Worm (Caenorhabditis elegans) whole organism, early embryonic: ENCODE measurements around the gene nfya-1.

Experiments used
- B0310.2 ChIP-seq: sonication (generic microtip); optimal IDR thresholded peaks from 2 replicates; lab custom pipeline; 2016; ENCODE audit warnings: mild to moderate bottlenecking, missing genetic modification characterization, missing compliant biosample characterization
- F13C5.2 ChIP-seq: sonication (generic microtip); optimal IDR thresholded peaks from 2 replicates; lab custom pipeline; 2017; ENCODE audit warnings: mild to moderate bottlenecking, missing genetic modification characterization, inconsistent platforms, missing compliant biosample characterization
- aly-1 ChIP-seq: sonication (generic microtip); optimal IDR thresholded peaks from 2 replicates; lab custom pipeline; 2016; ENCODE audit warnings: missing genetic modification characterization, missing compliant biosample characterization
- ama-1 ChIP-seq: fragments of 150-350 bp; optimal IDR thresholded peaks from 2 replicates; lab custom pipeline; 2014
- ceh-13 ChIP-seq: fragments of 200-800 bp; sonication (Bioruptor generic); optimal IDR thresholded peaks from 2 replicates; lab custom pipeline; 2018; ENCODE audit warnings: mild to moderate bottlenecking, missing genetic modification characterization, missing compliant biosample characterization
- ceh-36 ChIP-seq: sonication (generic microtip); optimal IDR thresholded peaks from 2 replicates; lab custom pipeline; 2016; ENCODE audit warnings: missing genetic modification characterization, inconsistent platforms, missing compliant biosample characterization
- ets-7 ChIP-seq: sonication (generic microtip); optimal IDR thresholded peaks from 2 replicates; lab custom pipeline; 2016; ENCODE audit warnings: missing genotype, missing genetic modification characterization, missing compliant biosample characterization
- flt-1 ChIP-seq: fragments of 200-800 bp; sonication (Bioruptor generic); IDR thresholded peaks from 2 replicates; pipeline ENCODE4 v1.3.6; 2022; ENCODE audit warnings: missing genetic modification characterization, missing compliant biosample characterization
- hmbx-1 ChIP-seq: sonication (generic microtip); optimal IDR thresholded peaks from 2 replicates; lab custom pipeline; 2016; ENCODE audit warnings: mild to moderate bottlenecking, missing genetic modification characterization, missing compliant biosample characterization
- hmg-4 ChIP-seq: fragments of 200-800 bp; sonication (Bioruptor generic); optimal IDR thresholded peaks from 2 replicates; lab custom pipeline; 2018; ENCODE audit warnings: mild to moderate bottlenecking, missing genetic modification characterization, missing compliant biosample characterization
- hnd-1 ChIP-seq: sonication (generic microtip); optimal IDR thresholded peaks from 2 replicates; lab custom pipeline; 2016; ENCODE audit warnings: missing genetic modification characterization, missing compliant biosample characterization
- pes-1 ChIP-seq: fragments of 200-800 bp; sonication (Bioruptor generic); IDR thresholded peaks from 2 replicates; pipeline ENCODE4 v1.3.6; 2022; ENCODE audit warnings: missing genetic modification reagents, missing genetic modification characterization, missing compliant biosample characterization
- scrt-1 ChIP-seq: fragments of 200-800 bp; sonication (Bioruptor generic); IDR thresholded peaks from 2 replicates; pipeline ENCODE4 v1.3.6; 2022; ENCODE audit warnings: missing genetic modification characterization, missing compliant biosample characterization
- sea-1 ChIP-seq: fragments of 200-800 bp; sonication (Bioruptor generic); conservative IDR thresholded peaks from 2 replicates; pipeline ENCODE4 v1.3.6; 2022; ENCODE audit warnings: missing genetic modification characterization, missing compliant biosample characterization
- tbx-11 ChIP-seq: fragments of 200-800 bp; sonication (Bioruptor generic); IDR thresholded peaks from 2 replicates; pipeline ENCODE4 v1.3.6; 2022; ENCODE audit warnings: missing genetic modification characterization, missing compliant biosample characterization
- tbx-37 ChIP-seq: fragments of 200-800 bp; sonication (Bioruptor generic); conservative IDR thresholded peaks from 2 replicates; pipeline ENCODE4 v1.3.6; 2022; ENCODE audit warnings: missing genetic modification reagents, missing genetic modification characterization, missing compliant biosample characterization
- tra-4 ChIP-seq: sonication (generic microtip); optimal IDR thresholded peaks from 2 replicates; lab custom pipeline; 2017; ENCODE audit warnings: missing genetic modification characterization, missing compliant biosample characterization

The nfya-1 gene

ce11 chrX:11934933-11935332, 11.7 kb downstream of the nfya-1 start:
- TF ChIP-seq hnd-1 (tag; lab: Kevin White, UChicago), result peak; percentile 66
- peak; percentile 90 for TF ChIP-seq pes-1 (GFP tag; lab: Robert Waterston, UW)
- peak; percentile 65 for TF ChIP-seq ceh-36 (tag; lab: Kevin White, UChicago)
- peak; percentile 71 for TF ChIP-seq ceh-13
- no peak for TF ChIP-seq hmbx-1 (tag; lab: Kevin White, UChicago)
- no peak for TF ChIP-seq ama-1 (lab: Kevin White, UChicago)
- peak; percentile 20 for TF ChIP-seq tra-4 (tag; lab: Kevin White, UChicago)
- TF ChIP-seq sea-1 (GFP tag; lab: Robert Waterston, UW), result peak; percentile 88
- peak; percentile 79 for TF ChIP-seq tbx-11 (GFP tag; lab: Robert Waterston, UW)
- peak; percentile 86 for TF ChIP-seq scrt-1 (GFP tag; lab: Robert Waterston, UW)
- TF ChIP-seq ets-7 (tag; lab: Kevin White, UChicago), result no peak
- TF ChIP-seq F13C5.2 (tag; lab: Kevin White, UChicago), result peak; percentile 80
- peak; percentile 78 for TF ChIP-seq tbx-37 (GFP tag; lab: Robert Waterston, UW)
- TF ChIP-seq hmg-4 (GFP tag; lab: Kevin White, UChicago), result peak; percentile 86
- peak; percentile 60 for TF ChIP-seq B0310.2 (tag; lab: Kevin White, UChicago)
- TF ChIP-seq aly-1 (tag; lab: Kevin White, UChicago), result peak; percentile 49
- TF ChIP-seq flt-1 (GFP tag; lab: Robert Waterston, UW), result peak; percentile 83

ce11 chrX:11933547-11933946, 13.1 kb downstream of the nfya-1 start:
- TF ChIP-seq ceh-36 (tag; lab: Kevin White, UChicago), result no peak
- TF ChIP-seq B0310.2 (tag; lab: Kevin White, UChicago), result no peak
- TF ChIP-seq hmg-4 (GFP tag; lab: Kevin White, UChicago), result no peak
- no peak for TF ChIP-seq flt-1 (GFP tag; lab: Robert Waterston, UW)
- no peak for TF ChIP-seq pes-1 (GFP tag; lab: Robert Waterston, UW)
- TF ChIP-seq scrt-1 (GFP tag; lab: Robert Waterston, UW), result no peak
- TF ChIP-seq hnd-1 (tag; lab: Kevin White, UChicago), result no peak
- no peak for TF ChIP-seq F13C5.2 (tag; lab: Kevin White, UChicago)
- TF ChIP-seq aly-1 (tag; lab: Kevin White, UChicago), result no peak
- TF ChIP-seq tra-4 (tag; lab: Kevin White, UChicago), result no peak
- no peak for TF ChIP-seq tbx-37 (GFP tag; lab: Robert Waterston, UW)
- TF ChIP-seq ama-1 (lab: Kevin White, UChicago), result no peak
- TF ChIP-seq ets-7 (tag; lab: Kevin White, UChicago), result no peak
- TF ChIP-seq sea-1 (GFP tag; lab: Robert Waterston, UW), result no peak

ce11 chrX:11931559-11931958, 15.1 kb downstream of the nfya-1 start, which contains the start of gene dot-1.4:
TSS of gene dot-1.4 (minus strand) at chrX:11931659.
- TF ChIP-seq hnd-1 (tag; lab: Kevin White, UChicago), result no peak
- TF ChIP-seq tbx-11 (GFP tag; lab: Robert Waterston, UW), result no peak
- no peak for TF ChIP-seq sea-1 (GFP tag; lab: Robert Waterston, UW)
- TF ChIP-seq flt-1 (GFP tag; lab: Robert Waterston, UW), result no peak
- no peak for TF ChIP-seq tbx-37 (GFP tag; lab: Robert Waterston, UW)
- no peak for TF ChIP-seq aly-1 (tag; lab: Kevin White, UChicago)
- no peak for TF ChIP-seq scrt-1 (GFP tag; lab: Robert Waterston, UW)
- TF ChIP-seq ama-1 (lab: Kevin White, UChicago), result no peak
- no peak for TF ChIP-seq pes-1 (GFP tag; lab: Robert Waterston, UW)
- TF ChIP-seq F13C5.2 (tag; lab: Kevin White, UChicago), result no peak
- no peak for TF ChIP-seq hmbx-1 (tag; lab: Kevin White, UChicago)
- TF ChIP-seq B0310.2 (tag; lab: Kevin White, UChicago), result no peak
- no peak for TF ChIP-seq ceh-13
- no peak for TF ChIP-seq tra-4 (tag; lab: Kevin White, UChicago)
- no peak for TF ChIP-seq ets-7 (tag; lab: Kevin White, UChicago)
- TF ChIP-seq ceh-36 (tag; lab: Kevin White, UChicago), result no peak
- TF ChIP-seq hmg-4 (GFP tag; lab: Kevin White, UChicago), result no peak

- TF ChIP-seq hnd-1 (tag; lab: Kevin White, UChicago) (no peak), ceh-36 (tag; lab: Kevin White, UChicago) (no peak), F13C5.2 (tag; lab: Kevin White, UChicago) (no peak), tbx-11 (GFP tag; lab: Robert Waterston, UW) (no peak), pes-1 (GFP tag; lab: Robert Waterston, UW) (no peak), ama-1 (lab: Kevin White, UChicago) (no peak), ceh-13 (no peak), scrt-1 (GFP tag; lab: Robert Waterston, UW) (no peak), hmbx-1 (tag; lab: Kevin White, UChicago) (no peak), aly-1 (tag; lab: Kevin White, UChicago) (no peak), tbx-37 (GFP tag; lab: Robert Waterston, UW) (no peak), sea-1 (GFP tag; lab: Robert Waterston, UW) (no peak), B0310.2 (tag; lab: Kevin White, UChicago) (no peak), hmg-4 (GFP tag; lab: Kevin White, UChicago) (no peak), flt-1 (GFP tag; lab: Robert Waterston, UW) (no peak), ets-7 (tag; lab: Kevin White, UChicago) (no peak)
Observed at ce11 chrX:11927585-11927984, 19.1 kb downstream of the nfya-1 start, which contains the start of gene F55G7.4. TSS of gene F55G7.4 (plus strand) at chrX:11927885.

- TF ChIP-seq tra-4 (tag; lab: Kevin White, UChicago), result no peak
- no peak for TF ChIP-seq hmbx-1 (tag; lab: Kevin White, UChicago)
- no peak for TF ChIP-seq ets-7 (tag; lab: Kevin White, UChicago)
- TF ChIP-seq aly-1 (tag; lab: Kevin White, UChicago), result no peak
Observed at ce11 chrX:11925243-11925642, 21.4 kb downstream of the nfya-1 start.

ce11 chrX:11924158-11924557, 22.5 kb downstream of the nfya-1 start, which contains the start of gene F55G7.1:
TSS of gene F55G7.1 (plus strand) at chrX:11924433.
- TF ChIP-seq scrt-1 (GFP tag; lab: Robert Waterston, UW) (no peak), aly-1 (tag; lab: Kevin White, UChicago) (no peak), F13C5.2 (tag; lab: Kevin White, UChicago) (no peak), ets-7 (tag; lab: Kevin White, UChicago) (no peak), ceh-36 (tag; lab: Kevin White, UChicago) (no peak)
